Worm (Caenorhabditis elegans) whole organism, L4/young adult: Measurements from ENCODE around the gene scl-26.

Source experiments
- W03F9.2 ChIP-seq: fragments of 150-350 bp; optimal IDR thresholded peaks from 2 replicates; lab custom pipeline; 2014; ENCODE audit warnings: missing biosample characterization, missing genetic modification characterization
- dao-5 ChIP-seq: sonication (generic microtip); optimal IDR thresholded peaks from 2 replicates; lab custom pipeline; 2016; ENCODE audit warnings: missing genotype, missing genetic modification characterization, moderate library complexity, missing compliant biosample characterization
- him-1 ChIP-seq: sonication (generic microtip); optimal IDR thresholded peaks from 2 replicates; lab custom pipeline; 2016; ENCODE audit warnings: missing genotype, missing genetic modification reagents, missing genetic modification characterization, missing compliant biosample characterization

- TF ChIP-seq him-1 (tag; lab: Kevin White, UChicago) (no peak), W03F9.2 (tag; lab: Kevin White, UChicago) (no peak), dao-5 (tag; lab: Kevin White, UChicago) (no peak)
Measured at ce11 chrV:7647147-7647546, 45.8 kb upstream of the scl-26 start.
